Worm (Caenorhabditis elegans) whole organism, L2 larva: ENCODE results near the gene rpn-6.1.

Source experiments
- elt-3 ChIP-seq: sonication (generic microtip); optimal IDR thresholded peaks from 2 replicates; lab custom pipeline; 2017; ENCODE audit warnings: missing biosample characterization, missing genetic modification characterization
- nhr-12 ChIP-seq: fragments of 150-350 bp; optimal IDR thresholded peaks from 2 replicates; lab custom pipeline; 2014; ENCODE audit warnings: missing biosample characterization, missing genetic modification characterization
- nhr-23 ChIP-seq: fragments of 150-350 bp; optimal IDR thresholded peaks from 2 replicates; lab custom pipeline; 2014; ENCODE audit warnings: missing biosample characterization, missing genetic modification reagents, missing genetic modification characterization
- skn-1 ChIP-seq: sonication (generic microtip); optimal IDR thresholded peaks from 2 replicates; lab custom pipeline; 2017; ENCODE audit warnings: missing biosample characterization, missing genetic modification characterization

ce11 chrIII:6968655-6969054, 6.9 kb upstream of the rpn-6.1 start:
- no peak for TF ChIP-seq elt-3 (tag; lab: Kevin White, UChicago)
- no peak for TF ChIP-seq skn-1 (tag; lab: Kevin White, UChicago)
- no peak for TF ChIP-seq nhr-23 (tag; lab: Kevin White, UChicago)
- no peak for TF ChIP-seq nhr-12 (tag; lab: Kevin White, UChicago)
